Worm (Caenorhabditis elegans) whole organism, early embryonic: ENCODE measurements around the gene scl-1.

ENCODE experiments used
- B0310.2 ChIP-seq: sonication (generic microtip); optimal IDR thresholded peaks from 2 replicates; lab custom pipeline; 2016; ENCODE audit warnings: mild to moderate bottlenecking, missing genetic modification characterization, missing compliant biosample characterization
- F13C5.2 ChIP-seq: sonication (generic microtip); optimal IDR thresholded peaks from 2 replicates; lab custom pipeline; 2017; ENCODE audit warnings: mild to moderate bottlenecking, missing genetic modification characterization, inconsistent platforms, missing compliant biosample characterization
- aly-1 ChIP-seq: sonication (generic microtip); optimal IDR thresholded peaks from 2 replicates; lab custom pipeline; 2016; ENCODE audit warnings: missing genetic modification characterization, missing compliant biosample characterization
- ama-1 ChIP-seq: fragments of 150-350 bp; optimal IDR thresholded peaks from 2 replicates; lab custom pipeline; 2014
- ceh-13 ChIP-seq: fragments of 200-800 bp; sonication (Bioruptor generic); optimal IDR thresholded peaks from 2 replicates; lab custom pipeline; 2018; ENCODE audit warnings: mild to moderate bottlenecking, missing genetic modification characterization, missing compliant biosample characterization
- ceh-36 ChIP-seq: sonication (generic microtip); optimal IDR thresholded peaks from 2 replicates; lab custom pipeline; 2016; ENCODE audit warnings: missing genetic modification characterization, inconsistent platforms, missing compliant biosample characterization
- ets-7 ChIP-seq: sonication (generic microtip); optimal IDR thresholded peaks from 2 replicates; lab custom pipeline; 2016; ENCODE audit warnings: missing genotype, missing genetic modification characterization, missing compliant biosample characterization
- flt-1 ChIP-seq: fragments of 200-800 bp; sonication (Bioruptor generic); IDR thresholded peaks from 2 replicates; pipeline ENCODE4 v1.3.6; 2022; ENCODE audit warnings: missing genetic modification characterization, missing compliant biosample characterization
- hmbx-1 ChIP-seq: sonication (generic microtip); optimal IDR thresholded peaks from 2 replicates; lab custom pipeline; 2016; ENCODE audit warnings: mild to moderate bottlenecking, missing genetic modification characterization, missing compliant biosample characterization
- hmg-4 ChIP-seq: fragments of 200-800 bp; sonication (Bioruptor generic); optimal IDR thresholded peaks from 2 replicates; lab custom pipeline; 2018; ENCODE audit warnings: mild to moderate bottlenecking, missing genetic modification characterization, missing compliant biosample characterization
- hnd-1 ChIP-seq: sonication (generic microtip); optimal IDR thresholded peaks from 2 replicates; lab custom pipeline; 2016; ENCODE audit warnings: missing genetic modification characterization, missing compliant biosample characterization
- pes-1 ChIP-seq: fragments of 200-800 bp; sonication (Bioruptor generic); IDR thresholded peaks from 2 replicates; pipeline ENCODE4 v1.3.6; 2022; ENCODE audit warnings: missing genetic modification reagents, missing genetic modification characterization, missing compliant biosample characterization
- scrt-1 ChIP-seq: fragments of 200-800 bp; sonication (Bioruptor generic); IDR thresholded peaks from 2 replicates; pipeline ENCODE4 v1.3.6; 2022; ENCODE audit warnings: missing genetic modification characterization, missing compliant biosample characterization
- sea-1 ChIP-seq: fragments of 200-800 bp; sonication (Bioruptor generic); conservative IDR thresholded peaks from 2 replicates; pipeline ENCODE4 v1.3.6; 2022; ENCODE audit warnings: missing genetic modification characterization, missing compliant biosample characterization
- tbx-11 ChIP-seq: fragments of 200-800 bp; sonication (Bioruptor generic); IDR thresholded peaks from 2 replicates; pipeline ENCODE4 v1.3.6; 2022; ENCODE audit warnings: missing genetic modification characterization, missing compliant biosample characterization
- tbx-37 ChIP-seq: fragments of 200-800 bp; sonication (Bioruptor generic); conservative IDR thresholded peaks from 2 replicates; pipeline ENCODE4 v1.3.6; 2022; ENCODE audit warnings: missing genetic modification reagents, missing genetic modification characterization, missing compliant biosample characterization
- tra-4 ChIP-seq: sonication (generic microtip); optimal IDR thresholded peaks from 2 replicates; lab custom pipeline; 2017; ENCODE audit warnings: missing genetic modification characterization, missing compliant biosample characterization

Gene scl-1

DNA sequence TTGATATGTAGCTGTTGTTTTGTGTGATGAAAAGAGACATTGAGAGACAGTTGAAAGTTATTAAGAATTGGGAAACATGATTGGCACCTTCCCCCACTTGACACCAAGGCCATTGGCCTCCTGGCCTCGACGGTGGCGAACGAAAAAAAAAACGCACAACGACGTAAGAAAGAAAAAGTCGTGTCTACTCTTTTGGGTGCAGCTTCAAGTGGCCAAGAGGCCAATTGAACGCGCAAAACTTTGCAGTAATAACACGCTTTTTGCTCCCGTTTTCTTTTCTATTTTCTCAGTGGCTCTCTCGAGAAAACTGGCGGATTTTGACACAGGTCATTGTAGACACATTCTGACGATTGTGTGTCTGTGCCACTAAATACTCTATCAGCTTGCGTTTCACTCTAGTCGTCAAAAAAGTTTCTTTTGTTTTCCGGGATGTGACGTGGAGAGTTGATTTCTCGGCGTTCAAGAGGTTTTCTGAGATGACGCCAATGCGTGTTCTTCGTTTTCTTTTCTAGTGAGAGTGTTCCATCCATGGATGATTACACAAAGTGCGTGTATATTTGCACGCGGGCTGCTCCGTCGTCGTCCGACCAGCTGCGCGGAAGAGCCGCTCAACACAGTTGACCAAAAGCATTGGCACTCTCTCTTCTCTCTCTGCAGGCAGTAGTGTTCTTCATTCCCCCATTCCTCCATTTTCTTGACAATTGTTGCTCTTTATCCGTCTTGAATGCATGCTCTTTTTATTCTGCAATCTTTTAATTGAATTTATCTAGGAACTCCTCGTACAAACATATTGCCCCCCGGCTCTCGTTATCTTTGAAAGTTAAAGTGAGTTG lies 25.4 kb upstream of the scl-1 start:
- TF ChIP-seq hnd-1 (no peak), tbx-37 (GFP tag; lab: Robert Waterston, UW) (no peak), sea-1 (no peak; the same call in 1 of the 2 replicates), F13C5.2 (peak; percentile 12), tbx-11 (GFP tag; lab: Robert Waterston, UW) (no peak), scrt-1 (no peak), hmg-4 (GFP tag; lab: Kevin White, UChicago) (peak; percentile 43), B0310.2 (no peak), hmbx-1 (tag; lab: Kevin White, UChicago) (no peak)

DNA sequence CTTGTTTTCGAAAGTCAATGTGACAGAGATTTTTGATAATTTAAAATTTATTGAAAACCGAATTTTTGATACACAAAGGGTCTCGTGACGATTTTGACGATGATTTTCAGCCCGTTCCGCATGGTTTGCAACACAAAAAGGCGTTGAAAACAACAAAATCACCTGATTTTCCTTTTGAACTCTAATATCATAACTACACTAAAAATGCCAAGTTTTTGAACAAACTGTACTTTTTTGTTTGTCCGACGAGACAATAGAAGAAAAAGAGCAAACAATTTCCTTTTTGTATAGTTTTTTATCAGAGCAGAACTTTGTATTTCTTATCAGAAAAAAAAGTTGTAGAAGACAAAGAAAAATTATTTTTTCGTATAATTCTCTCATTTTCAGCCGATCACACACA lies 24.0 kb upstream of the scl-1 start:
- TF ChIP-seq aly-1 (no peak), B0310.2 (no peak), hmbx-1 (tag; lab: Kevin White, UChicago) (no peak), hnd-1 (no peak), tbx-11 (GFP tag; lab: Robert Waterston, UW) (no peak), ets-7 (tag; lab: Kevin White, UChicago) (no peak), ceh-13 (GFP tag; lab: Kevin White, UChicago) (no peak), tra-4 (no peak), pes-1 (no peak), flt-1 (GFP tag; lab: Robert Waterston, UW) (no peak)

DNA sequence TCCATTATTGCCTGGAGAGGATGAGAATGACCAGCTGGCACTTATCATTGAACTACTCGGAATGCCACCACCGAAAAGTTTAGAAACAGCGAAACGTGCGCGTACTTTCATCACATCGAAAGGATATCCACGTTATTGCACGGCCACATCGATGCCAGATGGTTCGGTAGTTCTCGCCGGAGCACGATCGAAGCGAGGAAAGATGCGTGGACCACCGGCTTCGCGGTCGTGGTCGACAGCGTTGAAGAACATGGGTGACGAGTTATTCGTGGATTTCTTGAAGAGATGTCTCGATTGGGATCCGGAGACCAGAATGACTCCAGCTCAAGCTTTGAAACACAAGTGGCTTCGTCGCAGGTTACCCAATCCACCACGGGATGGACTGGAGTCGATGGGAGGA lies 22.6 kb upstream of the scl-1 start:
- no peak for TF ChIP-seq F13C5.2
- peak; percentile 9 for TF ChIP-seq ama-1 (lab: Kevin White, UChicago)

DNA sequence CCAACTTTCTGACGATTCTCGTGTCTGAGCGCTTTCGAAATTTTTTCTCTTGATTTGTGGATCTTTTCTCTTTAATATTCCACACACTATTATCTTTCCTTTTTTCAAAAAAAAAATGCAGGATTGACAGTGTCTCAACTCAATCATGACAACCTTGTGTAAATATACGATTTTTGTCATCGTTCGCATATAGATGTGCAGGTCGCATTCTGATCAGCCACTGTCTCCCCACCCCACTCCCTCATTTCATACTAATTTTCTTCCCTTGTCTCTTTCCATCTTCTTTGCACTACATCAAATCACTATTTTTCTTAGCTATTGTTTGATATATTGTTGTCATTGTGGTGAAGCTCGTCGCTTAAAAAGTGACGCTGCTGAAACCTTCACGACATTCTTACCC lies 20.8 kb upstream of the scl-1 start:
- TF ChIP-seq tra-4 (no peak), hnd-1 (no peak), scrt-1 (no peak), ets-7 (tag; lab: Kevin White, UChicago) (no peak)

DNA sequence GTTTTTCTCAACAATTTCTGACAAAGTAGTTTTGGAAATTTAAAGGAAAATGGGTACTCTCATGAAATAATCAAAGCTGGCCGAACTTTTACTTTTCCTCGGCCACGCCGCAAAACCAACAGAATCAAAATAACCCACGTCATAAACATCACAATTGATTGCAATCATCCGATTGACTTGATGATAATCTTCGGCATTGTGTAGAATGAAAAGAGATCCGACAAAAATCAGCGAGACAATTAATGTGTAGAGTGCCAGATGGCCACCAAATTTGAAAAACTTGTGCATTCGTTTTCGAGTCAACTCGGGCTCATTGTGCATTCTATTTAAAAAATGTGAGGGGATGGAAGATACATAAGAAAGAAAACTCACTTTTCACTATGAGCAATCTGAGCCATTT lies 19.3 kb upstream of the scl-1 start:
- TF ChIP-seq tbx-37 (GFP tag; lab: Robert Waterston, UW), result no peak
- no peak for TF ChIP-seq hnd-1
- no peak for TF ChIP-seq hmbx-1 (tag; lab: Kevin White, UChicago)

DNA sequence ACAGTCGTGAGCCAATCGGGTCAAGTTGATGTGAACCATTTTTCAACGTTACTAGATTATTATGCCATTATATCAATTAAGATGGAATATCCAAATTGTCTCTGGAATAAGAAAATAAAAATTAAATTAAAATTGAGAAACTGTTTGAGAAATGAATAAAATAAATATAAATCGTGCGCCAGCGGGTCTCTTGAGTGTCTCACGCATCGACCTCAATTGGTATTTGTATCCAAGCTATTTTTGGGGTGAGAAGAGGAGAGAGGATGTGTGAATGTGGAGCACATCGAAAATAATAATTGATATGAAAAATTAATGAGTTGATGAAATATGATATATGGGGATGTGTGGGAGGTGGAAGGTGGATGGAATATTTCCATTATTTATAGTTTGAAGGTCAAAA lies 17.2 kb upstream of the scl-1 start, which contains the start of gene F49E11.2:
Gene F49E11.2, minus strand, starts transcription at position 101 of the 400 bp plus-strand sequence.
- no peak for TF ChIP-seq sea-1
- TF ChIP-seq B0310.2, result no peak
- no peak for TF ChIP-seq tra-4
- no peak for TF ChIP-seq pes-1
- no peak for TF ChIP-seq aly-1
- no peak for TF ChIP-seq hmg-4 (GFP tag; lab: Kevin White, UChicago)
- TF ChIP-seq ceh-13 (GFP tag; lab: Kevin White, UChicago), result no peak
- TF ChIP-seq ets-7 (tag; lab: Kevin White, UChicago), result no peak
- no peak for TF ChIP-seq flt-1 (GFP tag; lab: Robert Waterston, UW)
- TF ChIP-seq tbx-11 (GFP tag; lab: Robert Waterston, UW), result no peak
- TF ChIP-seq ceh-36 (tag; lab: Kevin White, UChicago), result no peak

DNA sequence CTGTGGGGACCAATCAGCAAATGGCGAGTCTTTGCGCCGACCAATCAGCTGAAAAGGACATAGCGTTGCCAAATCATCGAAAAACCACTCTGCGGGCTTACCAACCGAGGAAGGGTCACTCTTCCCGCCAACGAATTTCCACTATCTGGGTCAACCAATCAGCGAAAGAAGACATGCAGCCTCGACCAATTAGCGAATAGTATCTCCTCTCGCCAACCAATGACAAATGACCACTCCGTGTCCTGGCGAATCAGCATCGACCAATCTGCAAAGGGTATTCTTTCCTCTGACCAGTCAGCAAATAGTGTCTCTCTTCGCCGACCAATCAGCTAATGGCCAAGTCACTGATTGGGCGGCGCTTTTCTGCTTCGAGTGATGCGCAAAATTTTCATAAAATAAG lies 14.6 kb upstream of the scl-1 start:
- no peak for TF ChIP-seq ama-1 (lab: Kevin White, UChicago)
- TF ChIP-seq tbx-37 (GFP tag; lab: Robert Waterston, UW), result no peak
- no peak for TF ChIP-seq ceh-13 (GFP tag; lab: Kevin White, UChicago)
- TF ChIP-seq scrt-1, result no peak
- TF ChIP-seq tra-4, result no peak
- TF ChIP-seq F13C5.2, result no peak
- TF ChIP-seq sea-1, result no peak
- no peak for TF ChIP-seq tbx-11 (GFP tag; lab: Robert Waterston, UW)
- no peak for TF ChIP-seq ceh-36 (tag; lab: Kevin White, UChicago)
- TF ChIP-seq hmg-4 (GFP tag; lab: Kevin White, UChicago), result no peak
- no peak for TF ChIP-seq aly-1
- no peak for TF ChIP-seq ets-7 (tag; lab: Kevin White, UChicago)
- TF ChIP-seq B0310.2, result no peak
- no peak for TF ChIP-seq flt-1 (GFP tag; lab: Robert Waterston, UW)
- no peak for TF ChIP-seq hmbx-1 (tag; lab: Kevin White, UChicago)
- no peak for TF ChIP-seq hnd-1
- no peak for TF ChIP-seq pes-1

DNA sequence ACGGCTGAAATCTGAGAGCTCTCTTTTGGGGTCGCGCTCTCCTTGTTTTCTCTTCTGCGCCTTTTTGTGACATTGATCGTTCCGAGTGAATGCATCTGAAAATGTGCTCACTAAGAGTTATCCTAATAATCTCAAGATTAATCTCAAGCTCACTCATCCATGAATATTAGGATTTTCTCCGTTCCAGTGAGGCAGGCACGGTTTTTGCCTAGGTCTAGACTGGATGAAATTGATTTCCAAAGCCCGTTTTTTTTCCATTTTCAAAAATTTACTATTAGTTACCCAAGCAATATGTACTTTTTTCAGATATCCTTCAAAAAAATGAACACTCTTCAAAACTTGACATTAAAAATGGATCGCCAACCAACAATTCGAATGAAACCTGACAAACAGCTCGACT lies 14.0 kb upstream of the scl-1 start, which contains the start of gene amt-2:
Gene amt-2, plus strand, starts transcription at position 301 of the 400 bp plus-strand sequence.
- TF ChIP-seq hnd-1 (no peak), hmg-4 (GFP tag; lab: Kevin White, UChicago) (no peak), tbx-11 (GFP tag; lab: Robert Waterston, UW) (no peak), B0310.2 (no peak), ama-1 (lab: Kevin White, UChicago) (no peak), tbx-37 (GFP tag; lab: Robert Waterston, UW) (no peak), ceh-13 (GFP tag; lab: Kevin White, UChicago) (no peak), ets-7 (tag; lab: Kevin White, UChicago) (no peak), tra-4 (no peak)

DNA sequence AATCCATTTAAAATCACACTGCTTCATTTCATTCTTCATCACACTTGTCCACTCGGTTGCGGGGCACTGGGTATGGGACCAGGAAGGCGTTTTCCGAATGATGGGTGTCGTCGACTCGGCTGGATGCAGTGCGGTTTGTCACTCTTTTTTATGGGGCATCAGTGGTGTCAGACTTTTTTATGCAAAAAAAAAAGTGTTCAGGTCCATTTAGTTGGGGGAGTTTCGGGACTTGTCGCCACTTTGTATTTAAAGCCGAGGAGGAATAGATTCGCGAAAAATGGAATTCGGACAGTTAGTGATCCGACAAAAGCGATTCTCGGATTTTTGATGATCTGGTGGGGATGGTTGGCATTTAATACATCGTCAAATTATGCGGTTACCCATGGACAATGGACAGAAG lies 11.1 kb upstream of the scl-1 start:
- no peak for TF ChIP-seq pes-1
